Worm (Caenorhabditis elegans) whole organism, L1 larva: ENCODE results near the gene cka-2.

Experiments
- ama-1 ChIP-seq: fragments of 150-350 bp; optimal IDR thresholded peaks from 2 replicates; lab custom pipeline; 2014
- blmp-1 ChIP-seq: fragments of 150-350 bp; optimal IDR thresholded peaks from 2 replicates; lab custom pipeline; 2014; ENCODE audit warnings: missing biosample characterization, missing genetic modification characterization
- ceh-63 ChIP-seq: fragments of 200-800 bp; sonication (Bioruptor generic); optimal IDR thresholded peaks from 2 replicates; lab custom pipeline; 2018; ENCODE audit warnings: mild to moderate bottlenecking, missing genetic modification characterization, missing compliant biosample characterization
- ceh-8 ChIP-seq: fragments of 200-800 bp; sonication (Bioruptor generic); optimal IDR thresholded peaks from 2 replicates; lab custom pipeline; 2018; ENCODE audit warnings: mild to moderate bottlenecking, missing genetic modification characterization, moderate library complexity, missing compliant biosample characterization
- ceh-82 ChIP-seq, 3 experiments: fragments of 150-350 bp in 1 of 3; sonication (generic microtip) in 2 of 3; optimal IDR thresholded peaks; 2 replicates each; lab custom pipeline; 2014 to 2017; ENCODE audit warnings: missing biosample characterization in 3 of 3, missing genetic modification characterization in 3 of 3
- ceh-90 ChIP-seq: sonication (generic microtip); optimal IDR thresholded peaks from 2 replicates; lab custom pipeline; 2016; ENCODE audit warnings: missing genetic modification characterization, missing compliant biosample characterization
- ces-1 ChIP-seq: fragments of 150-350 bp; optimal IDR thresholded peaks from 2 replicates; lab custom pipeline; 2014; ENCODE audit warnings: missing biosample characterization, missing genetic modification reagents, missing genetic modification characterization
- dpl-1 ChIP-seq, 3 experiments: fragments of 150-350 bp in 2 of 3; sonication (generic microtip) in 1 of 3; optimal IDR thresholded peaks; 2 replicates each; lab custom pipeline; 2014 to 2017; ENCODE audit warnings: missing biosample characterization in 3 of 3, missing genetic modification characterization in 3 of 3, missing genetic modification reagents in 3 of 3
- efl-1 ChIP-seq, 4 experiments: fragments of 150-350 bp; optimal IDR thresholded peaks in 3 of 4; peaks in 1 of 4; 1 replicate in 1 of 4; 2 replicates in 3 of 4; lab custom pipeline; 2014; ENCODE audit warnings: missing biosample characterization in 2 of 4, missing genetic modification characterization in 2 of 4, missing genetic modification reagents in 2 of 4
- elt-2 ChIP-seq: sonication (generic microtip); optimal IDR thresholded peaks from 2 replicates; lab custom pipeline; 2016; ENCODE audit warnings: missing genetic modification characterization, mild to moderate bottlenecking, inconsistent platforms, missing compliant biosample characterization, missing genetic modification reagents
- elt-3 ChIP-seq, 6 experiments: fragments of 150-350 bp in 1 of 6; sonication (generic microtip); optimal IDR thresholded peaks; 2 replicates each; lab custom pipeline; 2017 to 2018; ENCODE audit warnings: missing biosample characterization in 6 of 6, missing genetic modification characterization in 6 of 6, inconsistent platforms in 1 of 6
- fkh-10 ChIP-seq: sonication (generic microtip); optimal IDR thresholded peaks from 2 replicates; lab custom pipeline; 2017; ENCODE audit warnings: missing biosample characterization, missing genetic modification reagents, missing genetic modification characterization
- fkh-8 ChIP-seq: sonication (generic microtip); optimal IDR thresholded peaks from 2 replicates; lab custom pipeline; 2016; ENCODE audit warnings: mild to moderate bottlenecking, missing genetic modification characterization, missing compliant biosample characterization
- grh-1 ChIP-seq: fragments of 200-800 bp; sonication (Bioruptor generic); IDR thresholded peaks from 2 replicates; pipeline ENCODE4 v1.3.6; 2022; ENCODE audit warnings: missing genetic modification reagents, missing genetic modification characterization, missing compliant biosample characterization
- hlh-4 ChIP-seq: sonication (generic microtip); optimal IDR thresholded peaks from 2 replicates; lab custom pipeline; 2016; ENCODE audit warnings: mild to moderate bottlenecking, missing genetic modification characterization, missing compliant biosample characterization
- hpl-2 ChIP-seq: fragments of 150-350 bp; optimal IDR thresholded peaks from 2 replicates; lab custom pipeline; 2014; ENCODE audit warnings: missing biosample characterization, missing genetic modification reagents, missing genetic modification characterization
- lin-35 ChIP-seq, 2 experiments: fragments of 150-350 bp; optimal IDR thresholded peaks; 2 replicates each; lab custom pipeline; 2014; ENCODE audit warnings: missing biosample characterization in 2 of 2, missing genetic modification characterization in 2 of 2, missing genetic modification reagents in 2 of 2
- lir-3 ChIP-seq: sonication (generic microtip); optimal IDR thresholded peaks from 2 replicates; lab custom pipeline; 2016; ENCODE audit warnings: mild to moderate bottlenecking, missing genetic modification characterization, moderate library complexity, missing compliant biosample characterization; ENCODE audit not compliant: poor library complexity
- mdl-1 ChIP-seq, 2 experiments: fragments of 150-350 bp; optimal IDR thresholded peaks; 2 replicates each; lab custom pipeline; 2014 to 2017; ENCODE audit warnings: missing biosample characterization in 2 of 2, missing genetic modification characterization in 2 of 2, inconsistent platforms in 1 of 2
- mef-2 ChIP-seq: fragments of 150-350 bp; optimal IDR thresholded peaks from 2 replicates; lab custom pipeline; 2014; ENCODE audit warnings: missing biosample characterization, missing genetic modification characterization
- mep-1 ChIP-seq: fragments of 150-350 bp; optimal IDR thresholded peaks from 2 replicates; lab custom pipeline; 2014; ENCODE audit warnings: missing biosample characterization, missing genetic modification characterization
- nhr-19 ChIP-seq: fragments of 200-800 bp; sonication (Bioruptor generic); conservative IDR thresholded peaks from 2 replicates; pipeline ENCODE4 v1.3.6; 2022; ENCODE audit warnings: missing genetic modification characterization, missing compliant biosample characterization
- nhr-20 ChIP-seq: sonication (generic microtip); optimal IDR thresholded peaks from 2 replicates; lab custom pipeline; 2016; ENCODE audit warnings: mild to moderate bottlenecking, missing genetic modification characterization, missing compliant biosample characterization
- nhr-71 ChIP-seq: sonication (generic microtip); optimal IDR thresholded peaks from 2 replicates; lab custom pipeline; 2016; ENCODE audit warnings: mild to moderate bottlenecking, missing genetic modification characterization, moderate library complexity, missing compliant biosample characterization
- nhr-76 ChIP-seq: sonication (generic microtip); optimal IDR thresholded peaks from 2 replicates; lab custom pipeline; 2017; ENCODE audit warnings: missing biosample characterization, missing genetic modification characterization
- nhr-84 ChIP-seq: sonication (generic microtip); optimal IDR thresholded peaks from 2 replicates; lab custom pipeline; 2017; ENCODE audit warnings: missing biosample characterization, missing genetic modification characterization
- nhr-85 ChIP-seq: sonication (generic microtip); peaks from one replicate; lab custom pipeline; 2016; ENCODE audit warnings: missing genetic modification characterization, inconsistent platforms, missing compliant biosample characterization
- nhr-90 ChIP-seq: sonication (generic microtip); optimal IDR thresholded peaks from 2 replicates; lab custom pipeline; 2016; ENCODE audit warnings: mild to moderate bottlenecking, missing genetic modification characterization, missing compliant biosample characterization; ENCODE audit not compliant: poor library complexity
- pax-3 ChIP-seq: fragments of 200-800 bp; sonication (Bioruptor generic); optimal IDR thresholded peaks from 2 replicates; lab custom pipeline; 2018; ENCODE audit warnings: mild to moderate bottlenecking, missing genetic modification characterization, moderate library complexity, missing compliant biosample characterization
- pqm-1 ChIP-seq: sonication (generic microtip); optimal IDR thresholded peaks from 3 replicates; lab custom pipeline; 2017; ENCODE audit warnings: missing biosample characterization, missing genetic modification characterization
- rnt-1 ChIP-seq: sonication (generic microtip); optimal IDR thresholded peaks from 2 replicates; lab custom pipeline; 2016; ENCODE audit warnings: mild to moderate bottlenecking, missing genetic modification characterization, moderate library complexity, missing compliant biosample characterization
- zag-1 ChIP-seq: fragments of 150-350 bp; optimal IDR thresholded peaks from 2 replicates; lab custom pipeline; 2014; ENCODE audit warnings: missing biosample characterization, missing genetic modification characterization
- zip-4 ChIP-seq: fragments of 200-800 bp; sonication (Bioruptor generic); optimal IDR thresholded peaks from 2 replicates; lab custom pipeline; 2018; ENCODE audit warnings: mild to moderate bottlenecking, missing genetic modification characterization, moderate library complexity, missing compliant biosample characterization
- ztf-4 ChIP-seq: fragments of 150-350 bp; optimal IDR thresholded peaks from 2 replicates; lab custom pipeline; 2014; ENCODE audit warnings: missing biosample characterization, missing genetic modification characterization

Gene cka-2

ce11 chrX:4245124-4245523 lies 40.8 kb upstream of the cka-2 start:
- TF ChIP-seq nhr-90 (tag; lab: Kevin White, UChicago) = no peak
- no peak for TF ChIP-seq efl-1 (optimal IDR thresholded peaks at IDR 0.05; lab: Kevin White, UChicago)
- TF ChIP-seq efl-1 (GFP tag; optimal IDR thresholded peaks at IDR 0.05 in 1 of 2; lab: Kevin White, UChicago) = peak in 1 of 2 experiments; percentile 78
- TF ChIP-seq elt-2 = peak; percentile 74
- no peak for TF ChIP-seq ceh-90 (tag; lab: Kevin White, UChicago)
- TF ChIP-seq hpl-2 (GFP tag; lab: Kevin White, UChicago) = no peak
- TF ChIP-seq lin-35 (GFP tag; optimal IDR thresholded peaks at IDR 0.05; lab: Kevin White, UChicago) = peak in 1 of 2 experiments; percentile 55
- TF ChIP-seq nhr-20 = peak; percentile 1
- TF ChIP-seq ceh-8 (GFP tag; lab: Kevin White, UChicago) = no peak
- TF ChIP-seq ztf-4 (tag; lab: Kevin White, UChicago) = no peak
- TF ChIP-seq mef-2 (tag; lab: Kevin White, UChicago) = no peak
- TF ChIP-seq nhr-19 (GFP tag; lab: Robert Waterston, UW) = peak; percentile 49
- no peak for TF ChIP-seq hlh-4
- TF ChIP-seq rnt-1 (tag; lab: Kevin White, UChicago) = no peak
- no peak for TF ChIP-seq dpl-1 (GFP tag; optimal IDR thresholded peaks at IDR 0.05; lab: Kevin White, UChicago)
- TF ChIP-seq nhr-84 (tag; lab: Kevin White, UChicago) = no peak
- TF ChIP-seq ceh-63 = no peak
- no peak for TF ChIP-seq pqm-1 (tag; lab: Kevin White, UChicago)
- TF ChIP-seq, all 84 proteins: peak for 5

- TF ChIP-seq mdl-1 (tag; optimal IDR thresholded peaks at IDR 0.05; lab: Kevin White, UChicago) (peak in 1 of 2 experiments; percentile 19), lir-3 (tag; lab: Kevin White, UChicago) (no peak), zip-4 (GFP tag; lab: Kevin White, UChicago) (no peak), fkh-8 (no peak), grh-1 (GFP tag; lab: Robert Waterston, UW) (no peak), zag-1 (tag; lab: Kevin White, UChicago) (no peak), nhr-19 (GFP tag; lab: Robert Waterston, UW) (0 out of 2 replicates have a peak, but pooled peaks have one; percentile 10), elt-2 (peak; percentile 32), hpl-2 (GFP tag; lab: Kevin White, UChicago) (no peak), lin-35 (GFP tag; optimal IDR thresholded peaks at IDR 0.05; lab: Kevin White, UChicago) (peak in 1 of 2 experiments; percentile 49), elt-3 (tag; optimal IDR thresholded peaks at IDR 0.05; lab: Kevin White, UChicago) (peak in 1 of 6 experiments; percentile 37), blmp-1 (tag; lab: Kevin White, UChicago) (peak; percentile 56), nhr-90 (tag; lab: Kevin White, UChicago) (peak; percentile 55), ces-1 (GFP tag; lab: Kevin White, UChicago) (no peak), ceh-82 (tag; optimal IDR thresholded peaks at IDR 0.05; lab: Kevin White, UChicago) (no peak), ama-1 (lab: Kevin White, UChicago) (peak; percentile 89), nhr-76 (tag; lab: Kevin White, UChicago) (no peak), nhr-71 (tag; lab: Kevin White, UChicago) (no peak)
- TF ChIP-seq, all 84 proteins: peak for 8
These were observed 39.7 kb upstream of the cka-2 start for ce11 chrX:4246237-4246697.

- TF ChIP-seq fkh-10 (GFP tag; lab: Kevin White, UChicago) (no peak), nhr-85 (tag; lab: Kevin White, UChicago) (peak; percentile 14), pax-3 (tag; lab: Kevin White, UChicago) (no peak), efl-1 (optimal IDR thresholded peaks at IDR 0.05; lab: Kevin White, UChicago) (no peak), efl-1 (GFP tag; optimal IDR thresholded peaks at IDR 0.05 in 1 of 2; lab: Kevin White, UChicago) (peak in 1 of 2 experiments; percentile 23), ama-1 (lab: Kevin White, UChicago) (peak; percentile 11), elt-2 (peak; percentile 33), mep-1 (no peak)
These were observed 38.9 kb upstream of the cka-2 start, which contains the start of gene F48D6.4 for ce11 chrX:4246867-4247591. F48D6.4 (minus strand) TSS chrX:4247212.
